Worm (Caenorhabditis elegans): ENCODE data around the gene ZK675.4.

- TF ChIP-seq mcd-1 (GFP tag; IDR thresholded peaks at IDR 0.05) (no peak), nhr-90 (tag; optimal IDR thresholded peaks at IDR 0.05) (no peak), hlh-12 (tag; optimal IDR thresholded peaks at IDR 0.05) (no peak), egl-44 (GFP tag; IDR thresholded peaks at IDR 0.05) (no peak)
Observed at ce11 chrII:7877744-7878468, 33.2 kb upstream of the ZK675.4 start, which contains the start of gene T01H3.2.
